Worm (Caenorhabditis elegans): ENCODE measurements around the gene txt-18.
A peak's percentile ranks its signal among the peaks of the same experiment; 100 is the strongest.

Gene txt-18

DNA sequence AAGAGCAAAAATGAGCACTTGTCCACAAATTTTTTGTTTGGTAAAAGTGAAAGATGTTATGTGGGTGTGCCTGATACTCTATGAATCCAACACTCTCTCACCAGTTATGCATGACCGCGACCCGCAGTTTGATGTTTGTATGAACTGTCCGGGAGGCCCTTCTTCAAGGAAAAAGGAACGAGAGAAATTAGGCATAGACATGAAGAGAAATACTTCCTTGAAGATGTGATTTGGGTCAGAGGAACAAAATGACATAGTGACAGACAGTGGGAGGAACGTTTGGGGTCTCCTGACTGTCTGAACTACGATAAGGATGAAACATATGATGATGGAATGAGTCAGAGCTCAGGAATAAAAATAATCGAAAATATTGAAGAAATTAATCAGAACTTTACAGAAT, 2.8 kb upstream of the txt-18 start:
- TF ChIP-seq ztf-29 (GFP tag; IDR thresholded peaks at IDR 0.05) (no peak), klf-2 (GFP tag; conservative IDR thresholded peaks at IDR 0.05) (no peak), ztf-23 (GFP tag; IDR thresholded peaks at IDR 0.05) (no peak), cog-1 (tag; optimal IDR thresholded peaks at IDR 0.05) (no peak), flt-1 (GFP tag; IDR thresholded peaks at IDR 0.05) (no peak), tab-1 (GFP tag; IDR thresholded peaks at IDR 0.05) (no peak), T22C8.4 (GFP tag; IDR thresholded peaks at IDR 0.05) (no peak), med-1 (GFP tag; optimal IDR thresholded peaks at IDR 0.05; ENCODE audit: insufficient read depth) (no peak), ref-1 (GFP tag; conservative IDR thresholded peaks at IDR 0.05) (no peak)

ce11 chrII:6342455-6342854, 1.4 kb upstream of the txt-18 start:
- TF ChIP-seq ref-1 (GFP tag; conservative IDR thresholded peaks at IDR 0.05) (no peak), ztf-29 (GFP tag; IDR thresholded peaks at IDR 0.05) (no peak), klf-2 (GFP tag; conservative IDR thresholded peaks at IDR 0.05) (no peak)

DNA sequence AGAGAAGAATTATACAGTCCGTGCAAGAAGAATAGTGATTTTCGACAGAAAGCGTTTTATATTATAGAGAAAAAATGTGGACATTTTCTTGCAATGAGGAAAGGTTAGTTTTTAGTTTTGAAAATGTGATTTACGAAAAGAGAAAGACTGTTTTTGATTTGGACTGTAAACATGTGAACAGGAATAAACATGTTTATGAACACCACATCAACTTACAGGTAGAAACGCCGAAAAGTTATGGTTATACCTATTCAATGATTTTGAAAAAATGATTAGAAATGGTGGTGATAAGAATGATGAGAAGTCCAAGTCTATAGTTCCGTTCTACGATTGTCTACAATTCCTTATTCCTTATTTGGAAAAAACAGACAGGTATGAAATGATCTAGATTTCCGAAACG, 641 bp downstream of the txt-18 start:
- TF ChIP-seq T22C8.4 (GFP tag; IDR thresholded peaks at IDR 0.05): no peak
- no peak for TF ChIP-seq flt-1 (GFP tag; IDR thresholded peaks at IDR 0.05)
- no peak for TF ChIP-seq tab-1 (GFP tag; IDR thresholded peaks at IDR 0.05)
- no peak for TF ChIP-seq ref-1 (GFP tag; conservative IDR thresholded peaks at IDR 0.05)
- no peak for TF ChIP-seq klf-2 (GFP tag; conservative IDR thresholded peaks at IDR 0.05)
- TF ChIP-seq cog-1 (tag; optimal IDR thresholded peaks at IDR 0.05): no peak
- no peak for TF ChIP-seq med-1 (GFP tag; optimal IDR thresholded peaks at IDR 0.05; ENCODE audit: insufficient read depth)
- no peak for TF ChIP-seq ztf-29 (GFP tag; IDR thresholded peaks at IDR 0.05)
- no peak for TF ChIP-seq ztf-23 (GFP tag; IDR thresholded peaks at IDR 0.05)

- 0 out of 2 replicates have a peak, but pooled peaks have one; percentile 21 for TF ChIP-seq ztf-23 (GFP tag; IDR thresholded peaks at IDR 0.05)
- TF ChIP-seq med-1 (GFP tag; optimal IDR thresholded peaks at IDR 0.05; ENCODE audit: insufficient read depth): no peak
Observed at ce11 chrII:6345195-6346158, 1.6 kb downstream of the txt-18 start, which contains the start of gene C32D5.8. Gene C32D5.8, minus strand, starts transcription at chrII:6345964.

DNA sequence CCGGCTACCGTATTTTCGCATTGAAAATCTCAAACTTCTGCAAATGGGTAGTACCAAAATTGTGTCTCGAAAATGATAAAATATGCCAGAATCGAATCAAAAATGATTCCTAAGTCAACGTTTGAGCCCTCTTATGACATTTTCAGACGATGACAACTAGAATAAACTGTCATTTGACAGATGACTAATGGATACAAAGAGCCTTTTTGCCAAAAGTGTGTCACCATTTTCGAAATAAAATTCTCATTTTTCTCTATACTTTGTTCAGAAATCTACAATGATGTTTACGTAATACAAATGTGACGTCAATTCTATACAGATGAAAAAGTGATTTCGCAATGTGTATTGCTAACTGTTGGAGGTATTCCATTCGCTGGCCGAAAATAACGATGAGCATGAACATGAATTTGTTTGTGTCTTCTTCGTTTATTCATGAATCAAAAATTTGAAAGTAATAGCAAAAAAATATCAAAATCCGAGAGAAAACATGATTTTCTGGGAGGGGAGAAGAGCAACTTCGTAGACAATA, 2.7 kb downstream of the txt-18 start:
- no peak for TF ChIP-seq ztf-29 (GFP tag; IDR thresholded peaks at IDR 0.05)
- TF ChIP-seq cog-1 (tag; optimal IDR thresholded peaks at IDR 0.05): no peak
- TF ChIP-seq tab-1 (GFP tag; IDR thresholded peaks at IDR 0.05): no peak
- TF ChIP-seq med-1 (GFP tag; optimal IDR thresholded peaks at IDR 0.05; ENCODE audit: insufficient read depth): no peak
- TF ChIP-seq T22C8.4 (GFP tag; IDR thresholded peaks at IDR 0.05): no peak
- TF ChIP-seq flt-1 (GFP tag; IDR thresholded peaks at IDR 0.05): no peak
- no peak for TF ChIP-seq klf-2 (GFP tag; conservative IDR thresholded peaks at IDR 0.05)
- no peak for TF ChIP-seq ref-1 (GFP tag; conservative IDR thresholded peaks at IDR 0.05)

- TF ChIP-seq T22C8.4 (GFP tag; IDR thresholded peaks at IDR 0.05): peak; percentile 84
- TF ChIP-seq ref-1 (GFP tag; conservative IDR thresholded peaks at IDR 0.05): no peak
- TF ChIP-seq ztf-23 (GFP tag; IDR thresholded peaks at IDR 0.05): no peak; the same call in 1 of the 2 replicates
- 0 out of 2 replicates have a peak, but pooled peaks have one; percentile 11 for TF ChIP-seq flt-1 (GFP tag; IDR thresholded peaks at IDR 0.05)
- TF ChIP-seq tab-1 (GFP tag; IDR thresholded peaks at IDR 0.05): 0 out of 2 replicates have a peak, but pooled peaks have one; percentile 13
- TF ChIP-seq med-1 (GFP tag; optimal IDR thresholded peaks at IDR 0.05; ENCODE audit: insufficient read depth): no peak
- no peak for TF ChIP-seq ztf-29 (GFP tag; IDR thresholded peaks at IDR 0.05)
Observed at ce11 chrII:6347341-6348118, 3.7 kb downstream of the txt-18 start, which contains the start of gene lgg-1. Gene lgg-1, minus strand, starts transcription at chrII:6347719.

ce11 chrII:6348360-6348759, 4.5 kb downstream of the txt-18 start:
- TF ChIP-seq cog-1 (tag; optimal IDR thresholded peaks at IDR 0.05) (peak; percentile 68), ztf-29 (GFP tag; IDR thresholded peaks at IDR 0.05) (no peak), T22C8.4 (GFP tag; IDR thresholded peaks at IDR 0.05) (no peak), flt-1 (GFP tag; IDR thresholded peaks at IDR 0.05) (0 out of 2 replicates have a peak, but pooled peaks have one; percentile 51), tab-1 (GFP tag; IDR thresholded peaks at IDR 0.05) (0 out of 2 replicates have a peak, but pooled peaks have one; percentile 11)

DNA sequence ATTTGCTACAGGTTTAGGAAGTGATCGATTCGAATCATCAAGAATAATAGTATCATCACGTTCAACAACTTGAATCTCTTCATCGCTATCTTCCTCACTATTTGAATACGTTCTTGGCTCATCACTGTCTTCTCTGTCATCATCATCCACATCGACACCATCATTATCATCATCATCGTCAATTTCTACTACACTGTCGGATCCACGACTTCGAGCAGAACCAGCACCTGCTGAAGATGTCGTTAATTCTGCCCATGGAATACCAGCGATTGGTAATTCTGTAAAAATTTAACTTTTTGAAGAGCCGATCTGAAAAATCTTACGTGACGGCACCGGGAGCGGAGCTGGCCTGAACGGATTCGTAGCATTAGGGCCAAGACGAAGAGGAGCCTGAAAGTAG, 6.1 kb downstream of the txt-18 start:
- TF ChIP-seq ref-1 (GFP tag; conservative IDR thresholded peaks at IDR 0.05): no peak

ce11 chrII:6351887-6352286, 8.0 kb downstream of the txt-18 start, which contains the start of gene C32D5.10:
Gene C32D5.10, minus strand, starts transcription at chrII:6351987.
- no peak for TF ChIP-seq ref-1 (GFP tag; conservative IDR thresholded peaks at IDR 0.05)
- no peak for TF ChIP-seq ztf-23 (GFP tag; IDR thresholded peaks at IDR 0.05)
- no peak for TF ChIP-seq klf-2 (GFP tag; conservative IDR thresholded peaks at IDR 0.05)
- no peak for TF ChIP-seq tab-1 (GFP tag; IDR thresholded peaks at IDR 0.05)
- TF ChIP-seq ztf-29 (GFP tag; IDR thresholded peaks at IDR 0.05): no peak
- no peak for TF ChIP-seq T22C8.4 (GFP tag; IDR thresholded peaks at IDR 0.05)
- no peak for TF ChIP-seq cog-1 (tag; optimal IDR thresholded peaks at IDR 0.05)
- TF ChIP-seq med-1 (GFP tag; optimal IDR thresholded peaks at IDR 0.05; ENCODE audit: insufficient read depth): no peak
- TF ChIP-seq flt-1 (GFP tag; IDR thresholded peaks at IDR 0.05): no peak

Data from whole organism, midembryonic.